Worm (Caenorhabditis elegans) whole organism, L4 larva: ENCODE data around the gene clec-56.

Experiments used
- T20F7.1 ChIP-seq: fragments of 200-800 bp; sonication (Bioruptor generic); optimal IDR thresholded peaks from 2 replicates; lab custom pipeline; 2018; ENCODE audit warnings: mild to moderate bottlenecking, missing genetic modification characterization, missing compliant biosample characterization
- Y105C5A.15 ChIP-seq: fragments of 200-800 bp; sonication (Bioruptor generic); IDR thresholded peaks from 2 replicates; pipeline ENCODE4 v1.3.6; 2022; ENCODE audit warnings: missing genetic modification characterization, missing compliant biosample characterization
- Y5F2A.4 ChIP-seq: fragments of 200-800 bp; sonication (Bioruptor generic); optimal IDR thresholded peaks from 2 replicates; lab custom pipeline; 2018; ENCODE audit warnings: mild to moderate bottlenecking, missing genetic modification characterization, missing compliant biosample characterization
- aly-2 ChIP-seq: sonication (generic microtip); optimal IDR thresholded peaks from 2 replicates; lab custom pipeline; 2018; ENCODE audit warnings: missing biosample characterization, missing genetic modification characterization
- ama-1 ChIP-seq: fragments of 150-350 bp; optimal IDR thresholded peaks from 2 replicates; lab custom pipeline; 2014; ENCODE audit warnings: inconsistent platforms, mixed read lengths
- cey-2 ChIP-seq: sonication (generic microtip); optimal IDR thresholded peaks from 3 replicates; lab custom pipeline; 2017; ENCODE audit warnings: missing genetic modification characterization, mild to moderate bottlenecking, missing compliant biosample characterization, antibody characterized with exemption, borderline replicate concordance; ENCODE audit not compliant: insufficient read depth
- daf-16 ChIP-seq, 3 experiments: sonication (generic microtip); optimal IDR thresholded peaks; 2 replicates each; lab custom pipeline; 2016 to 2017; ENCODE audit warnings: missing genetic modification characterization in 3 of 3, missing genetic modification reagents in 3 of 3, mild to moderate bottlenecking in 2 of 3, missing compliant biosample characterization in 2 of 3, missing biosample characterization in 1 of 3, moderate library complexity in 1 of 3
- daf-8 ChIP-seq: fragments of 200-800 bp; sonication (Bioruptor generic); IDR thresholded peaks from 2 replicates; pipeline ENCODE4 v1.3.6; 2022; ENCODE audit warnings: missing genetic modification characterization, missing compliant biosample characterization
- dmd-6 ChIP-seq: fragments of 200-800 bp; sonication (Bioruptor generic); IDR thresholded peaks from 2 replicates; pipeline ENCODE4 v1.3.6; 2022; ENCODE audit warnings: missing genetic modification reagents, missing genetic modification characterization, missing compliant biosample characterization
- dve-1 ChIP-seq: sonication (generic microtip); optimal IDR thresholded peaks from 2 replicates; lab custom pipeline; 2017; ENCODE audit warnings: antibody characterized with exemption, mild to moderate bottlenecking, missing genetic modification characterization, missing compliant biosample characterization; ENCODE audit not compliant: insufficient read depth
- gei-8 ChIP-seq: fragments of 200-800 bp; sonication (Bioruptor generic); optimal IDR thresholded peaks from 2 replicates; lab custom pipeline; 2018; ENCODE audit warnings: mild to moderate bottlenecking, missing genetic modification characterization, missing compliant biosample characterization
- hlh-11 ChIP-seq: fragments of 200-800 bp; sonication (Bioruptor generic); optimal IDR thresholded peaks from 2 replicates; lab custom pipeline; 2018; ENCODE audit warnings: mild to moderate bottlenecking, missing genetic modification characterization, missing compliant biosample characterization
- hlh-30 ChIP-seq: sonication (generic microtip); optimal IDR thresholded peaks from 2 replicates; lab custom pipeline; 2017; ENCODE audit warnings: antibody characterized with exemption, mild to moderate bottlenecking, missing genetic modification characterization, missing compliant biosample characterization; ENCODE audit not compliant: insufficient read depth
- jun-1 ChIP-seq: fragments of 150-350 bp; optimal IDR thresholded peaks from 2 replicates; lab custom pipeline; 2014; ENCODE audit warnings: missing biosample characterization, missing genetic modification reagents, missing genetic modification characterization
- lin-13 ChIP-seq: fragments of 150-350 bp; optimal IDR thresholded peaks from 2 replicates; lab custom pipeline; 2014; ENCODE audit warnings: missing biosample characterization, missing genetic modification reagents, missing genetic modification characterization
- mdt-29 ChIP-seq: fragments of 200-800 bp; sonication (Bioruptor generic); IDR thresholded peaks from 2 replicates; pipeline ENCODE4 v1.3.6; 2022; ENCODE audit warnings: missing genetic modification reagents, missing genetic modification characterization, missing compliant biosample characterization
- mes-2 ChIP-seq: sonication (generic microtip); optimal IDR thresholded peaks from 2 replicates; lab custom pipeline; 2016; ENCODE audit warnings: missing genotype, mild to moderate bottlenecking, missing genetic modification characterization, missing compliant biosample characterization; ENCODE audit not compliant: poor library complexity, severe bottlenecking
- mxl-3 ChIP-seq: fragments of 200-800 bp; sonication (Bioruptor generic); optimal IDR thresholded peaks from 2 replicates; lab custom pipeline; 2018; ENCODE audit warnings: mild to moderate bottlenecking, missing genetic modification characterization, missing compliant biosample characterization
- nhr-28 ChIP-seq: fragments of 150-350 bp; optimal IDR thresholded peaks from 2 replicates; lab custom pipeline; 2014; ENCODE audit warnings: missing biosample characterization, missing genetic modification characterization
- nhr-41 ChIP-seq: fragments of 200-800 bp; sonication (Bioruptor generic); IDR thresholded peaks from 2 replicates; pipeline ENCODE4 v1.3.6; 2022; ENCODE audit warnings: missing genetic modification reagents, missing genetic modification characterization, missing compliant biosample characterization
- nhr-42 ChIP-seq: fragments of 200-800 bp; sonication (Bioruptor generic); IDR thresholded peaks from 2 replicates; pipeline ENCODE4 v1.3.6; 2022; ENCODE audit warnings: missing genetic modification characterization, missing compliant biosample characterization
- pha-4 ChIP-seq, 2 experiments: fragments of 150-350 bp in 1 of 2; fragments of 200-800 bp in 1 of 2; sonication (Bioruptor generic) in 1 of 2; IDR thresholded peaks in 1 of 2; optimal IDR thresholded peaks in 1 of 2; 2 replicates each; pipeline versions ENCODE4 v1.3.6 to Lab custom; 2014 to 2022; ENCODE audit warnings: missing genetic modification characterization in 2 of 2, missing genetic modification reagents in 2 of 2, missing biosample characterization in 1 of 2, missing compliant biosample characterization in 1 of 2
- pqm-1 ChIP-seq: sonication (generic microtip); optimal IDR thresholded peaks from 2 replicates; lab custom pipeline; 2017; ENCODE audit warnings: missing biosample characterization, missing genetic modification characterization
- sdz-12 ChIP-seq: fragments of 200-800 bp; sonication (Bioruptor generic); optimal IDR thresholded peaks from 2 replicates; lab custom pipeline; 2018; ENCODE audit warnings: mild to moderate bottlenecking, missing genetic modification characterization, missing compliant biosample characterization
- set-16 ChIP-seq: fragments of 200-800 bp; sonication (Bioruptor generic); IDR thresholded peaks from 2 replicates; pipeline ENCODE4 v1.3.6; 2022; ENCODE audit warnings: missing genetic modification reagents, missing genetic modification characterization, missing compliant biosample characterization
- spr-3 ChIP-seq: fragments of 200-800 bp; sonication (Bioruptor generic); optimal IDR thresholded peaks from 2 replicates; lab custom pipeline; 2018; ENCODE audit warnings: mild to moderate bottlenecking, missing genetic modification characterization, missing compliant biosample characterization
- tra-1 ChIP-seq: fragments of 200-800 bp; sonication (Bioruptor generic); IDR thresholded peaks from 2 replicates; pipeline ENCODE4 v1.3.6; 2022; ENCODE audit warnings: missing genetic modification reagents, missing genetic modification characterization, missing compliant biosample characterization
- unc-62 ChIP-seq, 3 experiments: fragments of 150-350 bp in 1 of 3; sonication (generic microtip); optimal IDR thresholded peaks in 2 of 3; peaks in 1 of 3; 1 replicate in 1 of 3; 2 replicates in 2 of 3; lab custom pipeline; 2014 to 2017; ENCODE audit warnings: missing biosample characterization in 3 of 3, missing genetic modification characterization in 3 of 3, missing genetic modification reagents in 3 of 3, missing genotype in 1 of 3
- vab-7 ChIP-seq: fragments of 200-800 bp; sonication (Bioruptor generic); IDR thresholded peaks from 2 replicates; pipeline ENCODE4 v1.3.6; 2022; ENCODE audit warnings: missing genetic modification reagents, missing genetic modification characterization, missing compliant biosample characterization
- zip-11 ChIP-seq: fragments of 200-800 bp; sonication (Bioruptor generic); IDR thresholded peaks from 2 replicates; pipeline ENCODE4 v1.3.6; 2022; ENCODE audit warnings: missing genetic modification characterization, missing compliant biosample characterization
- ztf-11 ChIP-seq: fragments of 150-350 bp; optimal IDR thresholded peaks from 2 replicates; lab custom pipeline; 2014; ENCODE audit warnings: missing biosample characterization, missing genetic modification characterization
- ztf-7 ChIP-seq: fragments of 150-350 bp; optimal IDR thresholded peaks from 2 replicates; lab custom pipeline; 2014; ENCODE audit warnings: missing biosample characterization, missing genetic modification characterization

The clec-56 gene

DNA sequence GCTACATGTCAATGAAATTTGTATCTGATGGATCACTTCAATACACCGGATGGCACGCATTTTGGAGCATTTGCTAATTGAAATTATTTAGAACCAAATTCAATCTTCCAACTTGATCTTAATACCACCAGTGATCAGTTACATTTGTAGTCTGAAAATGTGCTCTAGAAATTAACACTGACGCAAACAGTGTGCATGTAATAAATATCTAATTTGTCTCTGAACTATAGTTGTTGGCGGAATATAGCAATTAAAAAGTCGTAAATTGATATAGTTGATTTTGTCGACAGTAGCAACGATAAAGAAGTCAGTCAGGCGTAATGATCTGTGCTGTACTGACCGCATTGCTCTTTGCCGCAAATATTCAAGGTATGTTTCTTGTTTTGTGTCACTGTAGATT is 2.0 kb upstream of the clec-56 start, which contains the start of gene clec-227:
Gene clec-227 (plus strand): TSS at position 301 of the 400 bp plus-strand sequence.
- TF ChIP-seq nhr-41 = no peak
- peak; percentile 37 for TF ChIP-seq nhr-28 (tag; lab: Kevin White, UChicago)

DNA sequence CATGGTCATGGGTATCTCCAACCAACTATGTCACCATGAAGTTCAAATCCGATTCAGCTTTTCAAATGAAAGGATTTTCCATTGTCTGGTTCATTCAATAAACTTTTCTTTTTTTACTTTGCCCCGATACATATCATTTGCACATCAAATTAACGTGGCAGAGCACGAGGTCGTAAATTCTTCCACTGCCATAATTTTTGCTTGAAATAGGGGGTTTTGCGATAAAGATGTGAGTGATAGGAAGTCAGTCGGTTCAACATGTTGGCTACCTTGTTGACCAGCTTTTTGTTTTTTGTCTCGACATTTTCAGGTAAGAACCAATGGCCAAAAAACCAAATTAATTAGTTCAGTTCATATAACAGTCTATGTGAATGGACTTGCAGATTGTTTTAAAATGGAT is 2.5 kb downstream of the clec-56 start, which contains the start of gene clec-54:
Gene clec-54 (plus strand): TSS at position 224 of the 400 bp plus-strand sequence.
- TF ChIP-seq hlh-11 (tag; lab: Kevin White, UChicago) (peak; percentile 17), T20F7.1 (GFP tag; lab: Kevin White, UChicago) (no peak), spr-3 (GFP tag; lab: Kevin White, UChicago) (no peak), nhr-42 (GFP tag; lab: Robert Waterston, UW) (no peak), tra-1 (GFP tag; lab: Robert Waterston, UW) (0 out of 2 replicates have a peak, but pooled peaks have one; percentile 27), unc-62 (GFP tag; optimal IDR thresholded peaks at IDR 0.05 in 1 of 2; lab: Kevin White, UChicago) (peak in 1 of 2 experiments; percentile 43), unc-62 (tag; optimal IDR thresholded peaks at IDR 0.05; lab: Kevin White, UChicago) (no peak), dve-1 (peak; percentile 12), nhr-28 (tag; lab: Kevin White, UChicago) (peak; percentile 18), Y5F2A.4 (no peak), dmd-6 (GFP tag; lab: Robert Waterston, UW) (peak; percentile 49; the same call in 1 of the 2 replicates), daf-16 (GFP tag; optimal IDR thresholded peaks at IDR 0.05; lab: Kevin White, UChicago) (no peak), daf-16 (tag; optimal IDR thresholded peaks at IDR 0.05; lab: Kevin White, UChicago) (peak; percentile 37)

DNA sequence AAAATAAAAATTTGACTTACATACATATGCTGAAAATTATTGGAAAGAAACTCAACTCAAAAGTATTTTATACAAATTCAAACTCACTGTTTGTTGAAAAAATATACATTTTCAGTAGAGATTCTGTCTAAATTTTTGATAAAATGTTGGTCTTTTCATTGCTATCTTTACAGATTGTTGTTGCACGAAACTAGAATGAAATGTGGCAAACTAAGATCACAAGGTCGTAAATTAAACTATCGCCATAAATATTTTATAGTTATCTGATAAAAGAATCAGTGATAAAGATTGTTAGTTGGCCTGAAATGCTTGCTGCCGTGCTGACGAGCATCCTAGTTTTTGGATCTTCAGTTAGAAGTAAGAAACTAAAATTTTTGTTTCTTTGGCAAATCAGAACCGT is 4.8 kb downstream of the clec-56 start, which contains the start of gene clec-55:
Gene clec-55 (plus strand): TSS at position 301 of the 400 bp plus-strand sequence.
- no peak for TF ChIP-seq hlh-30 (tag; lab: Kevin White, UChicago)
- no peak for TF ChIP-seq ztf-7
- no peak for TF ChIP-seq mes-2 (tag; lab: Kevin White, UChicago)
- no peak for TF ChIP-seq mdt-29 (GFP tag; lab: Robert Waterston, UW)
- no peak for TF ChIP-seq lin-13 (GFP tag; lab: Kevin White, UChicago)
- no peak for TF ChIP-seq nhr-28 (tag; lab: Kevin White, UChicago)
- TF ChIP-seq aly-2 (tag; lab: Kevin White, UChicago) = no peak
- TF ChIP-seq cey-2 (tag; lab: Kevin White, UChicago) = no peak
- no peak for TF ChIP-seq zip-11 (GFP tag; lab: Robert Waterston, UW)
- no peak for TF ChIP-seq ama-1 (lab: Kevin White, UChicago)
- no peak for TF ChIP-seq spr-3 (GFP tag; lab: Kevin White, UChicago)
- no peak for TF ChIP-seq vab-7 (GFP tag; lab: Robert Waterston, UW)
- no peak for TF ChIP-seq Y105C5A.15
- TF ChIP-seq jun-1 (tag; lab: Kevin White, UChicago) = no peak
- no peak for TF ChIP-seq mxl-3
- TF ChIP-seq daf-8 (GFP tag; lab: Robert Waterston, UW) = no peak

DNA sequence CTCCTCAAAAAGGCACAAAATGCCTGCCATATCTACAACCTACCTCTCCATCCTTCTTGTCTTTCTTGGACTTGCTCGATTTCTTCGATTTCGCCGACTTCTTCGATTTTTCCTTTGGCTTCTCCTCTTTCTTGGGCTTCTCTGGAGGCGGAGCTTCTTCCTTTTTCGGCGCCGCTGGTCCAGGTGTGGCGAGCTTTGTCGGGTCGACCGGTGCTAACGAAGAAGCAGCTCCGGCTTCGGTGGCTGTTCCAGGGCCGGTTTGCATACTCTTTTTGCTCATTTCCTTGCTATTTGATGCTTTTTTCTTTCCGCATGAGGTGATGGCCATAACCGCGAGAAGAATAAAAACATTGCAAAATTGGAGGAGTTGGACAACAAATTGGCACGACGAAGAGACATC is 6.3 kb downstream of the clec-56 start:
- TF ChIP-seq sdz-12 (GFP tag; lab: Kevin White, UChicago) = no peak
- TF ChIP-seq gei-8 (GFP tag; lab: Kevin White, UChicago) = no peak
- TF ChIP-seq set-16 (GFP tag; lab: Robert Waterston, UW) = peak; percentile 83
- TF ChIP-seq, all 104 proteins: peak for 1

DNA sequence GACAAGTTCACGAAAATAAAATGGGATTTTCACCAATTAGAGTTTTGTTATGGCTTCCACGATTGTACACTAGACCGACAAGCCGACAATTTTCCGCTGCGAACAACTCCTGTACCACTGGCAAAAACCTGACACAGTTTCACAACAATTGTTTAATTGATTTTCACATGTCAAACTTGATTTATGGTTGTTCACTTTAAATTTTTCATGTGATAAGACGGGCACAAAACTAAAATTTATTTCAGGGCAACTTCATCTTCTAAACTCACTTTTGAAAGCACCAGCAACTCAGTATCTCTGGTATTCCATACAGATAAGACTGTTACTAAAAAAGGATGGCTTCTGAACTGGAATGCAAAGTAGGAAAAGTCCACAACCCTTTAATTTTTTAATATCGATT is 7.2 kb downstream of the clec-56 start, which contains the start of gene R02D5.7:
Gene R02D5.7 (minus strand): TSS at position 101 of the 400 bp plus-strand sequence.
- no peak for TF ChIP-seq pha-4 (GFP tag; IDR thresholded peaks at IDR 0.05; lab: Robert Waterston, UW)
- TF ChIP-seq pha-4 (tag; optimal IDR thresholded peaks at IDR 0.05; lab: Kevin White, UChicago) = no peak
- no peak for TF ChIP-seq ztf-11 (tag; lab: Kevin White, UChicago)
- TF ChIP-seq pqm-1 (tag; lab: Kevin White, UChicago) = peak; percentile 11
- TF ChIP-seq, all 104 proteins: peak for 1
